Worm (Caenorhabditis elegans) whole organism, L1 larva: ENCODE results near the gene tba-7.

ENCODE experiments used
- F16B12.6 ChIP-seq: fragments of 150-350 bp; optimal IDR thresholded peaks from 2 replicates; lab custom pipeline; 2014; ENCODE audit warnings: missing biosample characterization, missing genetic modification characterization
- aly-2 ChIP-seq: fragments of 150-350 bp; optimal IDR thresholded peaks from 2 replicates; lab custom pipeline; 2014; ENCODE audit warnings: missing biosample characterization, missing genetic modification characterization
- ama-1 ChIP-seq: fragments of 150-350 bp; optimal IDR thresholded peaks from 2 replicates; lab custom pipeline; 2014
- fos-1 ChIP-seq: fragments of 150-350 bp; optimal IDR thresholded peaks from 2 replicates; lab custom pipeline; 2014; ENCODE audit warnings: missing biosample characterization, missing genetic modification characterization
- mdl-1 ChIP-seq, 2 experiments: fragments of 150-350 bp; optimal IDR thresholded peaks; 2 replicates each; lab custom pipeline; 2014 to 2017; ENCODE audit warnings: missing biosample characterization in 2 of 2, missing genetic modification characterization in 2 of 2, inconsistent platforms in 1 of 2
- nhr-12 ChIP-seq: sonication (generic microtip); optimal IDR thresholded peaks from 2 replicates; lab custom pipeline; 2017; ENCODE audit warnings: missing biosample characterization, missing genetic modification characterization
- rnt-1 ChIP-seq: sonication (generic microtip); optimal IDR thresholded peaks from 2 replicates; lab custom pipeline; 2016; ENCODE audit warnings: mild to moderate bottlenecking, missing genetic modification characterization, moderate library complexity, missing compliant biosample characterization
- sox-4 ChIP-seq: sonication (generic microtip); optimal IDR thresholded peaks from 2 replicates; lab custom pipeline; 2016; ENCODE audit warnings: missing genetic modification characterization, missing compliant biosample characterization
- zip-4 ChIP-seq: fragments of 200-800 bp; sonication (Bioruptor generic); optimal IDR thresholded peaks from 2 replicates; lab custom pipeline; 2018; ENCODE audit warnings: mild to moderate bottlenecking, missing genetic modification characterization, moderate library complexity, missing compliant biosample characterization

DNA sequence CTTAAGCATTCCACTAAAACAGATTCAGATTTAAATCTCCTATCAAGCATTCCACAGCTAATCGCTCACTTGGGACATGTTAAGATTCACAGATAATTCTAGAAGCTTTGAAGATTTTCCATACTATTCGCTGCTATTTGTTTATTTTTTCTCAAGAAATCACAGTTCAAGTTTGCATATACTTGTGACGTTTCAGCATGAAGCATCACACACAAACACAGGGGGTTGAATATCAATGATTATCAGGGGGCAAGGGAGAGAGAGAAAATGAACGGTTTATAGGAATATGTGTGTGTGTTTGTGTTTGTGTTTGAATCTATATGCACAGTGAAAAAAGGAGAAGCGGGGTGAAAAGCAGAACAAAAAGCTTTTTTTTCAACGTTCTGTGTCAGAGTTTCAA lies 31.1 kb upstream of the tba-7 start, which contains the start of gene Y47D3B.12:
- TF ChIP-seq F16B12.6 (tag; lab: Kevin White, UChicago) (no peak), aly-2 (tag; lab: Kevin White, UChicago) (no peak), ama-1 (no peak), fos-1 (tag; lab: Kevin White, UChicago) (no peak), mdl-1 (tag; optimal IDR thresholded peaks at IDR 0.05; lab: Kevin White, UChicago) (no peak), nhr-12 (tag; lab: Kevin White, UChicago) (no peak), rnt-1 (tag; lab: Kevin White, UChicago) (no peak), zip-4 (no peak), sox-4 (no peak)
